Worm (Caenorhabditis elegans): ENCODE results near the gene svh-11.

ce11 chrV:2190383-2190782 is 16.5 kb upstream of the svh-11 start:
- TF ChIP-seq klf-2 (GFP tag; conservative IDR thresholded peaks at IDR 0.05) (no peak), med-1 (GFP tag; optimal IDR thresholded peaks at IDR 0.05; ENCODE audit: insufficient read depth) (no peak), tab-1 (GFP tag; IDR thresholded peaks at IDR 0.05) (no peak), ref-1 (GFP tag; conservative IDR thresholded peaks at IDR 0.05) (no peak), flt-1 (GFP tag; IDR thresholded peaks at IDR 0.05) (no peak), ztf-23 (GFP tag; IDR thresholded peaks at IDR 0.05) (no peak), cog-1 (tag; optimal IDR thresholded peaks at IDR 0.05) (no peak)

All from whole organism, midembryonic.